Worm (Caenorhabditis elegans) whole organism, L2 larva: Measurements from ENCODE around the gene C56C10.6.

ENCODE experiments used
- F13H6.1 ChIP-seq: sonication (generic microtip); optimal IDR thresholded peaks from 2 replicates; lab custom pipeline; 2016; ENCODE audit warnings: missing genetic modification characterization, missing compliant biosample characterization
- nhr-11 ChIP-seq: fragments of 150-350 bp; optimal IDR thresholded peaks from 2 replicates; lab custom pipeline; 2014; ENCODE audit warnings: missing biosample characterization, missing genetic modification characterization

- TF ChIP-seq nhr-11 (no peak), F13H6.1 (tag; lab: Kevin White, UChicago) (no peak)
These were observed 44.2 kb upstream of the C56C10.6 start, which contains the start of gene F54H5.14 for ce11 chrII:6625302-6625701.
